Fruit fly (Drosophila melanogaster) whole organism, embryonic: ENCODE data around the gene Pcd.

ENCODE experiments used
- Atf-2 ChIP-seq: fragments of 200-800 bp; sonication (Bioruptor generic); optimal IDR thresholded peaks from 2 replicates; lab custom pipeline; 2016; ENCODE audit warnings: missing biosample characterization, missing genetic modification characterization
- Bteb2 ChIP-seq: fragments of 200-800 bp; sonication (Bioruptor generic); optimal IDR thresholded peaks from 2 replicates; lab custom pipeline; 2016; ENCODE audit warnings: missing biosample characterization, missing genetic modification characterization
- CG10209 ChIP-seq: fragments of 200-800 bp; sonication (Bioruptor generic); optimal IDR thresholded peaks from 3 replicates; lab custom pipeline; 2017; ENCODE audit warnings: missing biosample characterization, mild to moderate bottlenecking, missing genetic modification characterization, missing genetic modification reagents
- CG10274 ChIP-seq: fragments of 200-800 bp; sonication (Bioruptor generic); optimal IDR thresholded peaks from 3 replicates; lab custom pipeline; 2017; ENCODE audit warnings: missing biosample characterization, mild to moderate bottlenecking, missing genetic modification characterization
- CG11560 ChIP-seq: fragments of 200-800 bp; sonication (Bioruptor generic); IDR thresholded peaks from 3 replicates; pipeline ENCODE4 v1.3.6; 2022; ENCODE audit warnings: missing biosample characterization, missing genetic modification characterization
- CG12236 ChIP-seq: fragments of 200-800 bp; sonication (Bioruptor generic); optimal IDR thresholded peaks from 2 replicates; lab custom pipeline; 2016; ENCODE audit warnings: missing biosample characterization, missing genetic modification characterization
- CG12659 ChIP-seq: fragments of 200-800 bp; sonication (Bioruptor generic); optimal IDR thresholded peaks from 3 replicates; lab custom pipeline; 2017; ENCODE audit warnings: mild to moderate bottlenecking, missing biosample characterization, missing genetic modification reagents, missing genetic modification characterization
- CG14050 ChIP-seq: fragments of 200-800 bp; sonication (Bioruptor generic); IDR thresholded peaks from 3 replicates; pipeline ENCODE4 v1.3.6; 2022; ENCODE audit warnings: missing biosample characterization, missing genetic modification characterization
- CG15011 ChIP-seq: fragments of 200-800 bp; sonication (Bioruptor generic); optimal IDR thresholded peaks from 3 replicates; lab custom pipeline; 2018; ENCODE audit warnings: missing biosample characterization, mild to moderate bottlenecking, missing genetic modification characterization
- CG15269 ChIP-seq: fragments of 200-800 bp; sonication (Bioruptor generic); optimal IDR thresholded peaks from 2 replicates; lab custom pipeline; 2018; ENCODE audit warnings: missing biosample characterization, mild to moderate bottlenecking, missing genetic modification characterization, moderate library complexity
- CG1647 ChIP-seq: fragments of 200-800 bp; sonication (Bioruptor generic); optimal IDR thresholded peaks from 3 replicates; lab custom pipeline; 2016; ENCODE audit warnings: missing biosample characterization, missing genetic modification characterization
- CG16863 ChIP-seq: fragments of 200-800 bp; sonication (Bioruptor generic); optimal IDR thresholded peaks from 3 replicates; lab custom pipeline; 2016; ENCODE audit warnings: missing biosample characterization, missing genetic modification characterization
- CG17328 ChIP-seq: fragments of 200-800 bp; sonication (Bioruptor generic); IDR thresholded peaks from 2 replicates; pipeline ENCODE4 v1.3.6; 2022; ENCODE audit warnings: missing biosample characterization, missing genetic modification characterization
- CG17385 ChIP-seq: fragments of 200-800 bp; sonication (Bioruptor generic); optimal IDR thresholded peaks from 3 replicates; lab custom pipeline; 2018; ENCODE audit warnings: missing biosample characterization, mild to moderate bottlenecking, missing genetic modification characterization
- CG17912 ChIP-seq: fragments of 200-800 bp; sonication (Bioruptor generic); optimal IDR thresholded peaks from 2 replicates; lab custom pipeline; 2018; ENCODE audit warnings: missing biosample characterization, mild to moderate bottlenecking, missing genetic modification characterization
- CG3065 ChIP-seq: fragments of 200-800 bp; sonication (Bioruptor generic); optimal IDR thresholded peaks from 2 replicates; lab custom pipeline; 2016; ENCODE audit warnings: missing biosample characterization, missing genetic modification characterization
- CG33213 ChIP-seq: fragments of 200-800 bp; sonication (Bioruptor generic); optimal IDR thresholded peaks from 3 replicates; lab custom pipeline; 2016; ENCODE audit warnings: missing biosample characterization, missing genetic modification characterization
- CG3847 ChIP-seq: fragments of 200-800 bp; sonication (Bioruptor generic); IDR thresholded peaks from 2 replicates; pipeline ENCODE4 v1.3.6; 2022; ENCODE audit warnings: missing biosample characterization, missing genetic modification characterization
- CG3995 ChIP-seq: fragments of 200-800 bp; sonication (Bioruptor generic); optimal IDR thresholded peaks from 3 replicates; lab custom pipeline; 2016; ENCODE audit warnings: missing biosample characterization, missing genetic modification characterization
- CG4328 ChIP-seq: fragments of 200-800 bp; sonication (Bioruptor generic); optimal IDR thresholded peaks from 3 replicates; lab custom pipeline; 2017; ENCODE audit warnings: missing biosample characterization, missing genetic modification reagents, missing genetic modification characterization
- CG4404 ChIP-seq: fragments of 200-800 bp; sonication (Bioruptor generic); IDR thresholded peaks from 2 replicates; pipeline ENCODE4 v1.3.6; 2022; ENCODE audit warnings: missing biosample characterization, missing genetic modification characterization
- CG5245 ChIP-seq: fragments of 200-800 bp; sonication (Bioruptor generic); optimal IDR thresholded peaks from 3 replicates; lab custom pipeline; 2016; ENCODE audit warnings: missing biosample characterization, missing genetic modification characterization
- CG6689 ChIP-seq: fragments of 200-800 bp; sonication (Bioruptor generic); IDR thresholded peaks from 2 replicates; pipeline ENCODE4 v1.3.6; 2022; ENCODE audit warnings: missing biosample characterization, missing genetic modification characterization
- CG8089 ChIP-seq: fragments of 200-800 bp; sonication (Bioruptor generic); optimal IDR thresholded peaks from 3 replicates; lab custom pipeline; 2016; ENCODE audit warnings: missing biosample characterization, missing genetic modification characterization
- CHES-1-like ChIP-seq: fragments of 200-800 bp; sonication (Bioruptor generic); optimal IDR thresholded peaks from 2 replicates; lab custom pipeline; 2016; ENCODE audit warnings: missing biosample characterization, missing genetic modification characterization
- Dad ChIP-seq: fragments of 200-800 bp; sonication (Bioruptor generic); optimal IDR thresholded peaks from 3 replicates; lab custom pipeline; 2016; ENCODE audit warnings: missing biosample characterization, missing genetic modification characterization
- Dfd ChIP-seq, 2 experiments: fragments of >200 bp; optimal IDR thresholded peaks; 2 replicates each; lab custom pipeline; 2017; ENCODE audit warnings: missing biosample characterization in 2 of 2, missing genetic modification characterization in 2 of 2
- Hey ChIP-seq: fragments of 200-800 bp; sonication (Bioruptor generic); optimal IDR thresholded peaks from 3 replicates; lab custom pipeline; 2018; ENCODE audit warnings: missing biosample characterization, mild to moderate bottlenecking, missing genetic modification characterization
- HmgZ ChIP-seq: fragments of 200-800 bp; sonication (Bioruptor generic); optimal IDR thresholded peaks from 2 replicates; lab custom pipeline; 2018; ENCODE audit warnings: missing biosample characterization, mild to moderate bottlenecking, missing genetic modification characterization
- Hmr ChIP-seq: fragments of 200-800 bp; sonication (Bioruptor generic); optimal IDR thresholded peaks from 3 replicates; lab custom pipeline; 2017; ENCODE audit warnings: mild to moderate bottlenecking, missing biosample characterization, missing genetic modification reagents, missing genetic modification characterization
- Hmx ChIP-seq: fragments of 200-800 bp; sonication (Bioruptor generic); optimal IDR thresholded peaks from 2 replicates; lab custom pipeline; 2016; ENCODE audit warnings: missing biosample characterization, missing genetic modification characterization
- Nf-YC ChIP-seq: fragments of 200-800 bp; optimal IDR thresholded peaks from 3 replicates; lab custom pipeline; 2019; ENCODE audit warnings: missing biosample characterization, mild to moderate bottlenecking, missing genetic modification characterization, moderate library complexity
- Ptx1 ChIP-seq: fragments of 200-800 bp; sonication (Bioruptor generic); IDR thresholded peaks from 2 replicates; pipeline ENCODE4 v1.3.6; 2022; ENCODE audit warnings: missing biosample characterization, missing genetic modification characterization
- Ravus ChIP-seq: fragments of 200-800 bp; sonication (Bioruptor generic); IDR thresholded peaks from 2 replicates; pipeline ENCODE4 v1.3.6; 2022; ENCODE audit warnings: missing biosample characterization, missing genetic modification characterization
- Sry-δ ChIP-seq: fragments of 200-800 bp; sonication (Bioruptor generic); optimal IDR thresholded peaks from 2 replicates; lab custom pipeline; 2016; ENCODE audit warnings: missing biosample characterization, missing genetic modification characterization
- bbx ChIP-seq: fragments of 200-800 bp; sonication (Bioruptor generic); IDR thresholded peaks from 2 replicates; pipeline ENCODE4 v1.3.6; 2022; ENCODE audit warnings: missing biosample characterization, missing genetic modification characterization; ENCODE audit not compliant: partially characterized antibody
- caup ChIP-seq: fragments of 200-800 bp; sonication (Bioruptor generic); optimal IDR thresholded peaks from 3 replicates; lab custom pipeline; 2017; ENCODE audit warnings: missing biosample characterization, mild to moderate bottlenecking, missing genetic modification characterization, moderate library complexity; ENCODE audit not compliant: severe bottlenecking
- dan ChIP-seq: fragments of 200-800 bp; sonication (Bioruptor generic); IDR thresholded peaks from 2 replicates; pipeline ENCODE4 v1.3.6; 2022; ENCODE audit warnings: missing biosample characterization, missing genetic modification characterization
- emc ChIP-seq: fragments of 200-800 bp; sonication (Bioruptor generic); optimal IDR thresholded peaks from 2 replicates; lab custom pipeline; 2016; ENCODE audit warnings: missing biosample characterization, missing genetic modification characterization
- ftz-f1 ChIP-seq: fragments of 200-800 bp; sonication (Bioruptor generic); optimal IDR thresholded peaks from 2 replicates; lab custom pipeline; 2016; ENCODE audit warnings: missing biosample characterization, missing genetic modification characterization
- lbe ChIP-seq: fragments of 200-800 bp; sonication (Bioruptor generic); optimal IDR thresholded peaks from 2 replicates; lab custom pipeline; 2016; ENCODE audit warnings: missing biosample characterization, mild to moderate bottlenecking, missing genetic modification characterization
- onecut ChIP-seq: fragments of 200-800 bp; sonication (Bioruptor generic); IDR thresholded peaks from 2 replicates; pipeline ENCODE4 v1.3.6; 2022; ENCODE audit warnings: missing biosample characterization, missing genetic modification characterization
- pho ChIP-seq: fragments of 200-800 bp; sonication (Bioruptor generic); optimal IDR thresholded peaks from 2 replicates; lab custom pipeline; 2016; ENCODE audit warnings: missing biosample characterization, missing genetic modification characterization
- pros ChIP-seq: fragments of 200-800 bp; sonication (Bioruptor generic); optimal IDR thresholded peaks from 3 replicates; lab custom pipeline; 2019; ENCODE audit warnings: missing biosample characterization, mild to moderate bottlenecking, missing genetic modification characterization, moderate library complexity
- ranshi ChIP-seq: fragments of 200-800 bp; sonication (Bioruptor generic); IDR thresholded peaks from 2 replicates; pipeline ENCODE4 v1.3.6; 2022; ENCODE audit warnings: missing biosample characterization, missing genetic modification characterization
- rib ChIP-seq: fragments of 200-800 bp; sonication (Bioruptor generic); IDR thresholded peaks from 2 replicates; pipeline ENCODE4 v1.3.6; 2022; ENCODE audit warnings: missing biosample characterization, missing genetic modification characterization
- run ChIP-seq: fragments of 200-800 bp; sonication (Bioruptor generic); optimal IDR thresholded peaks from 3 replicates; lab custom pipeline; 2018; ENCODE audit warnings: missing biosample characterization, mild to moderate bottlenecking, missing genetic modification characterization
- sens-2 ChIP-seq: fragments of 200-800 bp; sonication (Bioruptor generic); IDR thresholded peaks from 2 replicates; pipeline ENCODE4 v1.3.6; 2022; ENCODE audit warnings: missing biosample characterization, missing genetic modification characterization
- sr ChIP-seq: fragments of 200-800 bp; sonication (Bioruptor generic); IDR thresholded peaks from 3 replicates; pipeline ENCODE4 v1.3.6; 2022; ENCODE audit warnings: missing biosample characterization, missing genetic modification characterization
- tin ChIP-seq: fragments of 200-800 bp; sonication (Bioruptor generic); optimal IDR thresholded peaks from 3 replicates; lab custom pipeline; 2016; ENCODE audit warnings: missing biosample characterization, missing genetic modification characterization
- wek ChIP-seq: fragments of 200-800 bp; sonication (Bioruptor generic); optimal IDR thresholded peaks from 3 replicates; lab custom pipeline; 2018; ENCODE audit warnings: missing biosample characterization, mild to moderate bottlenecking, missing genetic modification characterization, moderate library complexity

The Pcd gene

dm6 chr3R:29748591-29749303 is 25.8 kb downstream of the Pcd start, which contains the start of the genes ATPsyngamma and yata (continued):
- TF ChIP-seq CG16863 = no peak
- TF ChIP-seq CG4328 (GFP tag; lab: Kevin White, UChicago) = peak; percentile 43
- no peak for TF ChIP-seq CG4404 (GFP tag; lab: Robert Waterston, UW)
- TF ChIP-seq ranshi = no peak
- no peak for TF ChIP-seq pho
- TF ChIP-seq CG33213 = no peak
- no peak for TF ChIP-seq Atf-2 (GFP tag; lab: Kevin White, UChicago)
- TF ChIP-seq CG11560 (tag; lab: Robert Waterston, UW) = no peak
- TF ChIP-seq CG15269 (tag; lab: Kevin White, UChicago) = no peak
- no peak for TF ChIP-seq Hey (tag; lab: Kevin White, UChicago)
- no peak for TF ChIP-seq Ravus
- TF ChIP-seq Sry-δ (GFP tag; lab: Kevin White, UChicago) = peak; percentile 81
- TF ChIP-seq CG10274 (GFP tag; lab: Kevin White, UChicago) = no peak
- TF ChIP-seq pros (GFP tag; lab: Kevin White, UChicago) = no peak
- TF ChIP-seq ftz-f1 (GFP tag; lab: Kevin White, UChicago) = no peak
- TF ChIP-seq caup (GFP tag; lab: Kevin White, UChicago) = peak; percentile 20
- peak; percentile 47 for TF ChIP-seq Ptx1 (GFP tag; lab: Robert Waterston, UW)
- TF ChIP-seq Hmr (GFP tag; lab: Kevin White, UChicago) = no peak
- TF ChIP-seq CG15011 (GFP tag; lab: Kevin White, UChicago) = no peak
- no peak for TF ChIP-seq Dad
- peak; percentile 31 for TF ChIP-seq tin (GFP tag; lab: Kevin White, UChicago)
- TF ChIP-seq rib (GFP tag; lab: Robert Waterston, UW) = 0 out of 2 replicates have a peak, but pooled peaks have one; percentile 28
- peak; percentile 83 for TF ChIP-seq CG12659 (GFP tag; lab: Kevin White, UChicago)
- TF ChIP-seq CG17328 (GFP tag; lab: Robert Waterston, UW) = no peak
- no peak for TF ChIP-seq emc (GFP tag; lab: Kevin White, UChicago)
- no peak for TF ChIP-seq CG8089 (GFP tag; lab: Kevin White, UChicago)
- no peak for TF ChIP-seq lbe (GFP tag; lab: Kevin White, UChicago)
- no peak for TF ChIP-seq CG12236 (GFP tag; lab: Kevin White, UChicago)
- peak; percentile 72 for TF ChIP-seq CG17385
- TF ChIP-seq CG3847 = peak; percentile 59; the same call in 1 of the 2 replicates
- no peak for TF ChIP-seq sr
- TF ChIP-seq HmgZ (tag; lab: Kevin White, UChicago) = no peak
- peak; percentile 37 for TF ChIP-seq CG10209 (GFP tag; lab: Kevin White, UChicago)
- TF ChIP-seq CHES-1-like = no peak
- no peak for TF ChIP-seq CG5245 (GFP tag; lab: Kevin White, UChicago)
- TF ChIP-seq run = no peak
- TF ChIP-seq CG3065 = no peak
- TF ChIP-seq CG1647 (GFP tag; lab: Kevin White, UChicago) = no peak
- TF ChIP-seq sens-2 (GFP tag; lab: Robert Waterston, UW) = no peak
- TF ChIP-seq onecut = no peak
- TF ChIP-seq dan (GFP tag; lab: Robert Waterston, UW) = no peak
- peak; percentile 0 for TF ChIP-seq CG3995 (GFP tag; lab: Kevin White, UChicago)
- TF ChIP-seq wek (GFP tag; lab: Kevin White, UChicago) = no peak
- no peak for TF ChIP-seq Bteb2 (GFP tag; lab: Kevin White, UChicago)
- no peak for TF ChIP-seq Dfd (GFP tag; optimal IDR thresholded peaks at IDR 0.05; lab: Kevin White, UChicago)
- TF ChIP-seq Nf-YC (tag; lab: Kevin White, UChicago) = peak; percentile 49
- TF ChIP-seq CG17912 (GFP tag; lab: Kevin White, UChicago) = peak; percentile 20
- peak; percentile 81 for TF ChIP-seq bbx (GFP tag; lab: Robert Waterston, UW)
- TF ChIP-seq CG14050 (GFP tag; lab: Robert Waterston, UW) = no peak
- peak; percentile 27; the same call in 1 of the 2 replicates for TF ChIP-seq CG6689 (GFP tag; lab: Robert Waterston, UW)
- no peak for TF ChIP-seq Hmx (GFP tag; lab: Kevin White, UChicago)
